Worm (Caenorhabditis elegans) whole organism, early embryonic: Measurements from ENCODE around the gene nhr-166.

Experiments
- B0310.2 ChIP-seq: sonication (generic microtip); optimal IDR thresholded peaks from 2 replicates; lab custom pipeline; 2016; ENCODE audit warnings: mild to moderate bottlenecking, missing genetic modification characterization, missing compliant biosample characterization
- aly-1 ChIP-seq: sonication (generic microtip); optimal IDR thresholded peaks from 2 replicates; lab custom pipeline; 2016; ENCODE audit warnings: missing genetic modification characterization, missing compliant biosample characterization
- ama-1 ChIP-seq: fragments of 150-350 bp; optimal IDR thresholded peaks from 2 replicates; lab custom pipeline; 2014
- flt-1 ChIP-seq: fragments of 200-800 bp; sonication (Bioruptor generic); IDR thresholded peaks from 2 replicates; pipeline ENCODE4 v1.3.6; 2022; ENCODE audit warnings: missing genetic modification characterization, missing compliant biosample characterization
- scrt-1 ChIP-seq: fragments of 200-800 bp; sonication (Bioruptor generic); IDR thresholded peaks from 2 replicates; pipeline ENCODE4 v1.3.6; 2022; ENCODE audit warnings: missing genetic modification characterization, missing compliant biosample characterization

DNA sequence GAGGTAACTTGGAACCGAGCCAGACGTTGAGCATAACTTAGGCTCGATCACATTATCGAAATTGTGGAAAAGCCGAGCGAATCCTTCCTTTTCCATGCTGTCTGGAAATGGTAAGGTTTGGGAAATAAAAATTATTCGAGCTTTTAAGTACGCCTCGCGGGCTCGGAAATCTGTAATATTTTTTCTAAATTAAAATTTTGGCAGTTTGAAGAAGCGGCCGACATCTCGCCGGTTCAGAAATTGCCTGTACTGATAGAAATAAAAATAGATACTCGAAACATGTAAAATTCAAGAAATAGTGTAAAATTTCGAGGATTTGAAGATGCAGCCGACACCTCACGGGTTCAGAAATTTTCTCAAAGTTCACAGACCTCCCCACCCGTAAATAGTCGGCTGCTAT, 30.7 kb downstream of the nhr-166 start, which contains the start of gene bcmo-2:
- TF ChIP-seq ama-1 (lab: Kevin White, UChicago) = no peak
- no peak for TF ChIP-seq flt-1 (GFP tag; lab: Robert Waterston, UW)
- no peak for TF ChIP-seq B0310.2 (tag; lab: Kevin White, UChicago)
- TF ChIP-seq aly-1 (tag; lab: Kevin White, UChicago) = no peak
- TF ChIP-seq scrt-1 (GFP tag; lab: Robert Waterston, UW) = no peak
